Worm (Caenorhabditis elegans) whole organism, young adult: ENCODE results near the gene cdt-2.

Source experiments
- C17E4.6 ChIP-seq: fragments of 200-800 bp; sonication (Bioruptor generic); IDR thresholded peaks from 2 replicates; pipeline ENCODE4 v1.3.6; 2022; ENCODE audit warnings: missing genetic modification reagents, missing genetic modification characterization, missing compliant biosample characterization
- D2030.7 ChIP-seq: fragments of 200-800 bp; sonication (Bioruptor generic); IDR thresholded peaks from 2 replicates; pipeline ENCODE4 v1.3.6; 2022; ENCODE audit warnings: missing genetic modification reagents, missing genetic modification characterization, missing compliant biosample characterization
- F10E7.11 ChIP-seq: sonication (generic microtip); optimal IDR thresholded peaks from 2 replicates; lab custom pipeline; 2017; ENCODE audit warnings: mild to moderate bottlenecking, missing genetic modification characterization, moderate library complexity, missing compliant biosample characterization
- F49E8.2 ChIP-seq: sonication (generic microtip); optimal IDR thresholded peaks from 3 replicates; lab custom pipeline; 2017; ENCODE audit warnings: missing genetic modification characterization, mild to moderate bottlenecking, missing compliant biosample characterization, antibody characterized with exemption, moderate library complexity; ENCODE audit not compliant: insufficient read depth
- F57A8.1 ChIP-seq: fragments of 200-800 bp; sonication (Bioruptor generic); optimal IDR thresholded peaks from 2 replicates; lab custom pipeline; 2018; ENCODE audit warnings: mild to moderate bottlenecking, missing genetic modification characterization, moderate library complexity, missing compliant biosample characterization
- K11D2.4 ChIP-seq: fragments of 200-800 bp; sonication (Bioruptor generic); IDR thresholded peaks from 2 replicates; pipeline ENCODE4 v1.3.6; 2022; ENCODE audit warnings: missing genetic modification reagents, missing genetic modification characterization, missing compliant biosample characterization
- K12H6.12 ChIP-seq: fragments of 200-800 bp; sonication (Bioruptor generic); optimal IDR thresholded peaks from 2 replicates; lab custom pipeline; 2018; ENCODE audit warnings: mild to moderate bottlenecking, missing genetic modification characterization, missing compliant biosample characterization
- T26A5.8 ChIP-seq: sonication (generic microtip); optimal IDR thresholded peaks from 2 replicates; lab custom pipeline; 2016; ENCODE audit warnings: missing genetic modification characterization, missing compliant biosample characterization
- Y53G8AR.9 ChIP-seq: fragments of 200-800 bp; sonication (Bioruptor generic); conservative IDR thresholded peaks from 2 replicates; pipeline ENCODE4 v1.3.6; 2022; ENCODE audit warnings: missing genetic modification reagents, missing genetic modification characterization, missing compliant biosample characterization
- Y56A3A.18 ChIP-seq: fragments of 200-800 bp; sonication (Bioruptor generic); IDR thresholded peaks from 2 replicates; pipeline ENCODE4 v1.3.6; 2022; ENCODE audit warnings: missing genetic modification reagents, missing genetic modification characterization, missing compliant biosample characterization
- Y67H2A.10 ChIP-seq: fragments of 200-800 bp; sonication (Bioruptor generic); conservative IDR thresholded peaks from 2 replicates; pipeline ENCODE4 v1.3.6; 2022; ENCODE audit warnings: missing genetic modification reagents, missing genetic modification characterization, missing compliant biosample characterization
- Y79H2A.3 ChIP-seq: fragments of 200-800 bp; sonication (Bioruptor generic); conservative IDR thresholded peaks from 2 replicates; pipeline ENCODE4 v1.3.6; 2022; ENCODE audit warnings: missing genetic modification reagents, missing genetic modification characterization, missing compliant biosample characterization
- Y95B8A.8 ChIP-seq: fragments of 200-800 bp; sonication (Bioruptor generic); IDR thresholded peaks from 2 replicates; pipeline ENCODE4 v1.3.6; 2022; ENCODE audit warnings: missing genetic modification reagents, missing genetic modification characterization, missing compliant biosample characterization
- atf-7 ChIP-seq: sonication (generic microtip); optimal IDR thresholded peaks from 2 replicates; lab custom pipeline; 2017; ENCODE audit warnings: mild to moderate bottlenecking, missing genetic modification characterization, missing compliant biosample characterization
- athp-1 ChIP-seq: sonication (generic microtip); optimal IDR thresholded peaks from 2 replicates; lab custom pipeline; 2017; ENCODE audit warnings: mild to moderate bottlenecking, missing genetic modification characterization, missing compliant biosample characterization
- ceh-79 ChIP-seq: sonication (generic microtip); optimal IDR thresholded peaks from 2 replicates; lab custom pipeline; 2017; ENCODE audit warnings: mild to moderate bottlenecking, missing genetic modification characterization, missing compliant biosample characterization
- die-1 ChIP-seq: sonication (generic microtip); optimal IDR thresholded peaks from 2 replicates; lab custom pipeline; 2016; ENCODE audit warnings: missing genotype, mild to moderate bottlenecking, missing genetic modification characterization, missing compliant biosample characterization
- dpff-1 ChIP-seq: sonication (generic microtip); optimal IDR thresholded peaks from 2 replicates; lab custom pipeline; 2017; ENCODE audit warnings: mild to moderate bottlenecking, missing genetic modification characterization, missing compliant biosample characterization
- efl-1 ChIP-seq: fragments of 150-350 bp; optimal IDR thresholded peaks from 2 replicates; lab custom pipeline; 2014; ENCODE audit warnings: missing biosample characterization, missing genetic modification reagents, missing genetic modification characterization
- ekl-4 ChIP-seq: fragments of 200-800 bp; sonication (Bioruptor generic); IDR thresholded peaks from 2 replicates; pipeline ENCODE4 v1.3.6; 2022; ENCODE audit warnings: missing genetic modification reagents, missing genetic modification characterization, missing compliant biosample characterization
- hmg-20 ChIP-seq: fragments of 200-800 bp; sonication (Bioruptor generic); IDR thresholded peaks from 2 replicates; pipeline ENCODE4 v1.3.6; 2022; ENCODE audit warnings: missing genetic modification reagents, missing genetic modification characterization, missing compliant biosample characterization
- hrde-1 ChIP-seq: sonication (generic microtip); optimal IDR thresholded peaks from 2 replicates; lab custom pipeline; 2016; ENCODE audit warnings: missing genetic modification characterization, mild to moderate bottlenecking, missing compliant biosample characterization, moderate library complexity, missing genotype, missing genetic modification reagents, borderline replicate concordance
- hsf-1 ChIP-seq: fragments of 200-800 bp; sonication (Bioruptor generic); IDR thresholded peaks from 2 replicates; pipeline ENCODE4 v1.3.6; 2022; ENCODE audit warnings: missing genetic modification reagents, missing genetic modification characterization, missing compliant biosample characterization
- lag-1 ChIP-seq: fragments of 200-800 bp; sonication (Bioruptor generic); IDR thresholded peaks from 2 replicates; pipeline ENCODE4 v1.3.6; 2022; ENCODE audit warnings: missing genetic modification reagents, missing genetic modification characterization, missing compliant biosample characterization
- let-526 ChIP-seq: fragments of 200-800 bp; sonication (Bioruptor generic); IDR thresholded peaks from 2 replicates; pipeline ENCODE4 v1.3.6; 2022; ENCODE audit warnings: missing genetic modification reagents, missing genetic modification characterization, missing compliant biosample characterization
- lin-35 ChIP-seq, 3 experiments: fragments of 150-350 bp in 2 of 3; sonication (generic microtip) in 1 of 3; optimal IDR thresholded peaks; 2 replicates each; lab custom pipeline; 2014 to 2018; ENCODE audit warnings: missing biosample characterization in 3 of 3, missing genetic modification characterization in 3 of 3, missing genetic modification reagents in 3 of 3
- lsl-1 ChIP-seq: fragments of 200-800 bp; sonication (Bioruptor generic); optimal IDR thresholded peaks from 2 replicates; lab custom pipeline; 2018; ENCODE audit warnings: mild to moderate bottlenecking, missing genetic modification characterization, moderate library complexity, missing compliant biosample characterization
- madf-10 ChIP-seq: sonication (generic microtip); optimal IDR thresholded peaks from 2 replicates; lab custom pipeline; 2016; ENCODE audit warnings: mild to moderate bottlenecking, missing genetic modification characterization, missing compliant biosample characterization
- madf-3 ChIP-seq: fragments of 200-800 bp; sonication (Bioruptor generic); IDR thresholded peaks from 2 replicates; pipeline ENCODE4 v1.3.6; 2022; ENCODE audit warnings: missing genetic modification reagents, missing genetic modification characterization, missing compliant biosample characterization
- nfya-1 ChIP-seq: sonication (generic microtip); optimal IDR thresholded peaks from 2 replicates; lab custom pipeline; 2017; ENCODE audit warnings: antibody characterized with exemption, missing compliant biosample characterization, missing genetic modification characterization, borderline replicate concordance; ENCODE audit not compliant: insufficient read depth
- nhr-179 ChIP-seq: sonication (generic microtip); optimal IDR thresholded peaks from 2 replicates; lab custom pipeline; 2016; ENCODE audit warnings: mild to moderate bottlenecking, missing genetic modification characterization, missing compliant biosample characterization
- rec-8 ChIP-seq, 2 experiments: sonication (generic microtip); optimal IDR thresholded peaks; 2 replicates each; lab custom pipeline; 2016; ENCODE audit warnings: mild to moderate bottlenecking in 2 of 2, missing genetic modification characterization in 2 of 2, missing genetic modification reagents in 2 of 2, missing genotype in 2 of 2, missing biosample characterization in 1 of 2, missing compliant biosample characterization in 1 of 2, moderate library complexity in 1 of 2
- sea-2 ChIP-seq: fragments of 200-800 bp; sonication (Bioruptor generic); IDR thresholded peaks from 2 replicates; pipeline ENCODE4 v1.3.6; 2022; ENCODE audit warnings: missing genetic modification characterization, missing compliant biosample characterization
- snpc-1.3 ChIP-seq: sonication (generic microtip); optimal IDR thresholded peaks from 2 replicates; lab custom pipeline; 2017; ENCODE audit warnings: missing genetic modification characterization, mild to moderate bottlenecking, missing compliant biosample characterization, antibody characterized with exemption, moderate library complexity, missing genotype, missing genetic modification reagents; ENCODE audit not compliant: insufficient read depth
- snpc-3.4 ChIP-seq: sonication (generic microtip); optimal IDR thresholded peaks from 2 replicates; lab custom pipeline; 2017; ENCODE audit warnings: missing genetic modification characterization, mild to moderate bottlenecking, missing compliant biosample characterization, antibody characterized with exemption, moderate library complexity, missing genotype, missing genetic modification reagents
- snpc-4 ChIP-seq, 5 experiments: fragments of 150-350 bp in 1 of 5; sonication (generic microtip) in 4 of 5; optimal IDR thresholded peaks; 2 replicates each; lab custom pipeline; 2014 to 2018; ENCODE audit warnings: missing genetic modification characterization in 5 of 5, missing biosample characterization in 3 of 5, antibody characterized with exemption in 2 of 5, mild to moderate bottlenecking in 2 of 5, missing compliant biosample characterization in 2 of 5, missing genotype in 2 of 5, moderate library complexity in 2 of 5, missing genetic modification reagents in 1 of 5
- somi-1 ChIP-seq: fragments of 200-800 bp; sonication (Bioruptor generic); optimal IDR thresholded peaks from 2 replicates; lab custom pipeline; 2018; ENCODE audit warnings: mild to moderate bottlenecking, missing genetic modification characterization, missing compliant biosample characterization
- tbp1 ChIP-seq: fragments of 200-800 bp; sonication (Bioruptor generic); optimal IDR thresholded peaks from 2 replicates; lab custom pipeline; 2018; ENCODE audit warnings: mild to moderate bottlenecking, missing genetic modification characterization, missing compliant biosample characterization
- tbx-9 ChIP-seq: sonication (generic microtip); optimal IDR thresholded peaks from 2 replicates; lab custom pipeline; 2016; ENCODE audit warnings: borderline replicate concordance, missing genetic modification characterization, inconsistent platforms, missing compliant biosample characterization
- unc-130 ChIP-seq: sonication (generic microtip); optimal IDR thresholded peaks from 2 replicates; lab custom pipeline; 2016; ENCODE audit warnings: missing genetic modification reagents, missing genetic modification characterization, missing compliant biosample characterization
- ztf-26 ChIP-seq: sonication (generic microtip); optimal IDR thresholded peaks from 2 replicates; lab custom pipeline; 2017; ENCODE audit warnings: missing genetic modification characterization, missing compliant biosample characterization
- ztf-28 ChIP-seq: fragments of 200-800 bp; sonication (Bioruptor generic); IDR thresholded peaks from 2 replicates; pipeline ENCODE4 v1.3.6; 2022; ENCODE audit warnings: missing genetic modification reagents, missing genetic modification characterization, missing compliant biosample characterization
- ztf-3 ChIP-seq: fragments of 200-800 bp; sonication (Bioruptor generic); optimal IDR thresholded peaks from 2 replicates; lab custom pipeline; 2018; ENCODE audit warnings: mild to moderate bottlenecking, missing genetic modification characterization, missing compliant biosample characterization
- ztf-6 ChIP-seq: fragments of 200-800 bp; sonication (Bioruptor generic); IDR thresholded peaks from 2 replicates; pipeline ENCODE4 v1.3.6; 2022; ENCODE audit warnings: missing genetic modification reagents, missing genetic modification characterization, missing compliant biosample characterization

Gene cdt-2

ce11 chrV:15000055-15000704 lies 9.3 kb upstream of the cdt-2 start, which contains the start of gene rps-16 (continued):
- TF ChIP-seq efl-1 (peak; percentile 3), Y79H2A.3 (no peak), hrde-1 (tag; lab: Kevin White, UChicago) (peak; percentile 76), F49E8.2 (tag; lab: Kevin White, UChicago) (peak; percentile 25), ekl-4 (GFP tag; lab: Robert Waterston, UW) (peak; percentile 89), rec-8 (tag; optimal IDR thresholded peaks at IDR 0.05; lab: Kevin White, UChicago) (peak in 1 of 2 experiments; percentile 13), let-526 (GFP tag; lab: Robert Waterston, UW) (no peak), lsl-1 (GFP tag; lab: Kevin White, UChicago) (no peak), ztf-28 (GFP tag; lab: Robert Waterston, UW) (no peak), die-1 (tag; lab: Kevin White, UChicago) (peak; percentile 15), ztf-6 (GFP tag; lab: Robert Waterston, UW) (no peak), ztf-3 (GFP tag; lab: Kevin White, UChicago) (no peak), ztf-26 (tag; lab: Kevin White, UChicago) (no peak), somi-1 (no peak), lin-35 (GFP tag; optimal IDR thresholded peaks at IDR 0.05; lab: Kevin White, UChicago) (no peak), Y67H2A.10 (no peak), lag-1 (GFP tag; lab: Robert Waterston, UW) (no peak), unc-130 (no peak), nfya-1 (tag; lab: Kevin White, UChicago) (no peak), C17E4.6 (GFP tag; lab: Robert Waterston, UW) (0 out of 2 replicates have a peak, but pooled peaks have one; percentile 17), Y56A3A.18 (GFP tag; lab: Robert Waterston, UW) (peak; percentile 67), sea-2 (no peak), snpc-4 (GFP tag; optimal IDR thresholded peaks at IDR 0.05; lab: Kevin White, UChicago) (no peak), snpc-4 (tag; optimal IDR thresholded peaks at IDR 0.05; lab: Kevin White, UChicago) (peak in 2 of 4 experiments; percentile 27 to 29), madf-3 (GFP tag; lab: Robert Waterston, UW) (peak; percentile 81), snpc-3.4 (peak; percentile 44), tbx-9 (tag; lab: Kevin White, UChicago) (no peak), Y53G8AR.9 (peak; percentile 77; the same call in 1 of the 2 replicates), T26A5.8 (tag; lab: Kevin White, UChicago) (peak; percentile 79), dpff-1 (no peak), tbp1 (peak; percentile 11)

- no peak for TF ChIP-seq madf-10 (tag; lab: Kevin White, UChicago)
- no peak for TF ChIP-seq hmg-20 (GFP tag; lab: Robert Waterston, UW)
- TF ChIP-seq F49E8.2 (tag; lab: Kevin White, UChicago) = peak; percentile 68
- peak; percentile 56; the same call in 1 of the 2 replicates for TF ChIP-seq ekl-4 (GFP tag; lab: Robert Waterston, UW)
- no peak for TF ChIP-seq somi-1
- TF ChIP-seq atf-7 (tag; lab: Kevin White, UChicago) = no peak
- no peak for TF ChIP-seq nhr-179 (tag; lab: Kevin White, UChicago)
- peak; percentile 5; the same call in 1 of the 2 replicates for TF ChIP-seq hsf-1
- peak; percentile 54 for TF ChIP-seq snpc-1.3 (tag; lab: Kevin White, UChicago)
- TF ChIP-seq ceh-79 (tag; lab: Kevin White, UChicago) = no peak
- no peak for TF ChIP-seq D2030.7 (GFP tag; lab: Robert Waterston, UW)
- TF ChIP-seq hrde-1 (tag; lab: Kevin White, UChicago) = peak; percentile 84
- peak; percentile 34 for TF ChIP-seq athp-1 (tag; lab: Kevin White, UChicago)
- no peak for TF ChIP-seq Y67H2A.10
- peak; percentile 82; the same call in 1 of the 2 replicates for TF ChIP-seq madf-3 (GFP tag; lab: Robert Waterston, UW)
- no peak for TF ChIP-seq Y95B8A.8 (GFP tag; lab: Robert Waterston, UW)
- TF ChIP-seq F10E7.11 (tag; lab: Kevin White, UChicago) = no peak
- no peak for TF ChIP-seq K12H6.12
- TF ChIP-seq F57A8.1 = no peak
- peak; percentile 32 for TF ChIP-seq tbp1
- no peak for TF ChIP-seq K11D2.4 (GFP tag; lab: Robert Waterston, UW)
These were observed 8.6 kb upstream of the cdt-2 start, which contains the start of gene T01C3.11 for ce11 chrV:14999485-15000023. T01C3.11 (plus strand) TSS chrV:14999535.
